Worm (Caenorhabditis elegans): ENCODE measurements around the gene gcc-1.
A peak's percentile ranks its signal among the peaks of the same experiment; 100 is the strongest.

gcc-1 gene

DNA sequence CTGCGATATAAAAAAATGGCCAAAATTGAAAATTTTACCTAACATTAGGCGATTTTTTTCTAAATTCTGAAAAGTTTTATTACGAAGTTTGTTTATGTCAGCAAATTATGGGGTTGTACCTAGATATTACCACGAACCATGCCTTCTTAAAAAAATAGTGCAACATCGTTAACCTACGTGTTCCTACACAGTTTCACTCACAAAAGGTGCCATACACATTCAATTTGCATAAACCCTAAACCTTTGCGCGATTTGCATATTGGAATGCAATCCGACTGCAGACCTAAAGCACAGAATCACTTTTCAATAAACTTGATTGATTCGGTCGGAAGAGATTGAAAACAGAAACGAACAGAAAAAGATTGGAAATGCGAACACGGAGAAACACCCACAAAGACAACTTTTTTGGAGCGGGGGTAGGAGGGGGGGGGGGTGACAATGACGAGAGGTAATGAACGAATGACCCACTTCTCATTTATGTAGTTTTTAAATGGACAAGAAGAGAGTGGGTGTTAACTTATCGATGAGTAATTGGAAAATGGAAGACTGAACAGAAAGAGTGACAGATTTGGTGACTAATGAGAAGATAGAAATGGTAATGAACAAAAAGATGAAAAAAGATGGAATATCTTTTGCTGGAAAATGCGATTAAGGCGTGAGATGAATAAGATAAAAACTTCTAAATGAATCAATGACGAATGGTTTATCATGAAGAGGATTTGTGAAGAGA is 3.5 kb upstream of the gcc-1 start:
- TF ChIP-seq pqm-1 (tag; optimal IDR thresholded peaks at IDR 0.05) (peak; percentile 7), tbx-2 (tag; optimal IDR thresholded peaks at IDR 0.05) (no peak), unc-62 (GFP tag; optimal IDR thresholded peaks at IDR 0.05) (no peak), ceh-9 (tag; optimal IDR thresholded peaks at IDR 0.05) (no peak), nhr-237 (tag; optimal IDR thresholded peaks at IDR 0.05) (no peak), elt-1 (tag; optimal IDR thresholded peaks at IDR 0.05) (peak; percentile 38), elt-3 (tag; optimal IDR thresholded peaks at IDR 0.05) (peak in 1 of 3 experiments; percentile 5), nhr-23 (tag; optimal IDR thresholded peaks at IDR 0.05) (peak; percentile 85), nhr-67 (tag; optimal IDR thresholded peaks at IDR 0.05) (no peak), egl-5 (tag; optimal IDR thresholded peaks at IDR 0.05) (peak; percentile 59), ceh-28 (tag; optimal IDR thresholded peaks at IDR 0.05) (no peak), lin-39 (tag; optimal IDR thresholded peaks at IDR 0.05) (no peak), nhr-25 (tag; optimal IDR thresholded peaks at IDR 0.05) (peak; percentile 28)

DNA sequence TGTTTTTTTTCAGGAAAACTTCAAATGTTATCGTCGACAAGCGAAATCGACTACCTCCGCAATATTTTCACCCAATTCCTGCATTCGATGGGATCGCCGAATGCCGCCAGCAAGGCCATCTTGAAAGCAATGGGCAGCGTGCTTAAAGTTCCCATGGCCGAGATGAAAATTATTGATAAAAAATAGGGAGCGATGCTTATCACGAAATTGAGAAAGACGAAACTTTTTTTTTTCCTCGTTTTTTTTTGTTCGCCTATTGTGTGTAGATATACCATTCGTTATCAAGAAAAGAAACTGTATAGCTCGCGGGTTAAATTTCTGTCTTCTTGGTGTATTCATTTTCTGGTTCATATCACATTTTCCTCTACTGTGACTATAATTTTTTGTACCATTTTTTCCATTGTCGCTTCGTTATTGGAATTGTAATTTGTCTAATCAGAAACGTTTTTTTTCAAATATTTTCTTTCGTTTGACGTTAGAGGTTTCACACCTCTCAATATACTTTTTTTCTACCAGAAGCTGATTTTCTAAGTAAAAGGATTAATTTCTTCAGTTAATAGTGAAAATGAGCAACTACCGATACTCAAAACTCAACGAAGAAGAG is 4.3 kb downstream of the gcc-1 start, which contains the start of gene syx-6:
TSS of gene syx-6 (plus strand) at position 554 of the 604 bp plus-strand sequence.
- TF ChIP-seq mml-1 (tag; optimal IDR thresholded peaks at IDR 0.05), result no peak
- no peak for TF ChIP-seq fos-1 (tag; optimal IDR thresholded peaks at IDR 0.05)
- TF ChIP-seq nhr-67 (tag; optimal IDR thresholded peaks at IDR 0.05), result no peak
- TF ChIP-seq unc-62 (GFP tag; optimal IDR thresholded peaks at IDR 0.05), result no peak
- TF ChIP-seq nhr-23 (tag; optimal IDR thresholded peaks at IDR 0.05), result no peak
- peak; percentile 56 for TF ChIP-seq elt-2 (tag; optimal IDR thresholded peaks at IDR 0.05)
- TF ChIP-seq elt-1 (tag; optimal IDR thresholded peaks at IDR 0.05), result peak; percentile 72
- TF ChIP-seq sea-2 (GFP tag; optimal IDR thresholded peaks at IDR 0.05), result no peak
- TF ChIP-seq mdl-1 (tag; optimal IDR thresholded peaks at IDR 0.05), result no peak
- TF ChIP-seq nhr-12 (tag; optimal IDR thresholded peaks at IDR 0.05), result no peak
- TF ChIP-seq tbx-2 (tag; optimal IDR thresholded peaks at IDR 0.05), result no peak
- TF ChIP-seq ZK546.5 (tag; optimal IDR thresholded peaks at IDR 0.05), result no peak

DNA sequence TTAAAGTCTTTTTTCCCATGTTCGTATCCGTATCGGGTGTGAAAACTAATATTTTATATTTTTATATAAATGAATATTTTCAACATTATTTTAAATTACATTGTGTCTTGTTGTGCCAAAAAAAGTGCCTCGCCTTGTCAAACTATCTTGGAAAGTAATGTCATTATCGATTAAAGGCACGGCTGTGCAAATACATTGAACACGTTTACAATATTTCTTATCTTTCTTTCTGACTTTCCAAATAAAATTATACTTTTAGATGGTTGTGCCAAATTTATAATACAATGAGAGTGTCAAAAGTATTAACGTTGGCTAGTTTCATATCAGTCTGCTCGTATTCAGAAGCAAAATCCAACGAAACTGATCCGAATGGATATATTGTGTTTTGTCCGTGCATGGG is 5.8 kb downstream of the gcc-1 start, which contains the start of gene pfut-1:
TSS of gene pfut-1 (plus strand) at position 258 of the 400 bp plus-strand sequence.
- TF ChIP-seq mml-1 (tag; optimal IDR thresholded peaks at IDR 0.05) (no peak), R02D3.7 (tag; optimal IDR thresholded peaks at IDR 0.05) (no peak), elt-2 (tag; optimal IDR thresholded peaks at IDR 0.05) (peak; percentile 61), unc-39 (tag; optimal IDR thresholded peaks at IDR 0.05) (no peak), pqm-1 (tag; optimal IDR thresholded peaks at IDR 0.05) (peak; percentile 29), eor-1 (tag; optimal IDR thresholded peaks at IDR 0.05) (no peak), pha-4 (tag; optimal IDR thresholded peaks at IDR 0.05) (no peak), ceh-9 (tag; optimal IDR thresholded peaks at IDR 0.05) (no peak), tbx-2 (tag; optimal IDR thresholded peaks at IDR 0.05) (no peak)

DNA sequence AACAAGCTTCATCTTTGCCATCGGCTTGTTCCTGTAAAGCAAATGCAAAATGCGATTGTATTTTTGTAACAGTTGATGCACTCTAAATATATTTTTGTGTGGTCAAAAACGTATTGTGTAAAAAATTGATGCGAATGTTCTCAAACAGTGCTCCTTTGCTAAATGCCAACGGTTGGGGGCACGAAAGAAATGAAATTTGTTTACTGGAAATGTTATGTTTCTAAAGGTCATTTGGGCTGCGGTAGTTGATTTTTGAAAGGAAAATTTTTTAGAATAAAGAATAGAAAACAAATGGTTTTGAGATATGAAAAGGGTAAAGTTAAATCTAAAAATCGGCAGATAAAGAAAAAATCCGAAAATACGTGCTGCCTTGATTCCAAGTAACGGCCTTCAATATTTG is 10.7 kb downstream of the gcc-1 start, which contains the start of gene C15C7.6:
TSS of gene C15C7.6 (minus strand) at position 101 of the 400 bp plus-strand sequence.
- TF ChIP-seq pqm-1 (tag; optimal IDR thresholded peaks at IDR 0.05) (no peak), ama-1 (optimal IDR thresholded peaks at IDR 0.05) (no peak), snpc-4 (tag; optimal IDR thresholded peaks at IDR 0.05) (no peak), hmg-11 (tag; optimal IDR thresholded peaks at IDR 0.05) (no peak), egl-5 (tag; optimal IDR thresholded peaks at IDR 0.05) (no peak), R02D3.7 (tag; optimal IDR thresholded peaks at IDR 0.05) (no peak), nhr-43 (tag; optimal IDR thresholded peaks at IDR 0.05; ENCODE audit: poor library complexity, severe bottlenecking) (no peak), sea-2 (GFP tag; optimal IDR thresholded peaks at IDR 0.05) (no peak), nhr-76 (tag; optimal IDR thresholded peaks at IDR 0.05) (no peak)

DNA sequence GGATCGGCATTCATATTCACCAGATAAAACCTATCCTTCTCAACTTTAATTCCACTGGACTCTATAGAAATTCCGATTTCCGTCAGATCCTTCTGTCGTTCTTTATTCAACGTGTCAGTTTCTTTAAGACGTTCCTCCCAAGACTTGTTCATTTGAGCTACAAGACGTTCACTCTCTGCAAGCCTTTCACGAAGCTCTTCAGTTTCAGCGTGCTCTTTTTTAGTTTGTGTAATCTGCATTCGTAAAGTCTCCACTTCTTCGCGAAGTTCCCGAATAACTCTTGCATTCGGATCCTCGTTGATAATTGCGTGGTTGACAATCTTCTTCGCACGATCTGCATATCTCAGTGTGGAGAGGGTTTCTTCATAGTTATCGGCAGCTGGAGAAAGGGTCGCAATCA is 17.0 kb downstream of the gcc-1 start:
- TF ChIP-seq aly-2 (tag; optimal IDR thresholded peaks at IDR 0.05), result no peak
- TF ChIP-seq hmg-11 (tag; optimal IDR thresholded peaks at IDR 0.05), result no peak
- no peak for TF ChIP-seq ceh-28 (tag; optimal IDR thresholded peaks at IDR 0.05)
- no peak for TF ChIP-seq jun-1 (tag; optimal IDR thresholded peaks at IDR 0.05)
- TF ChIP-seq elt-2 (tag; optimal IDR thresholded peaks at IDR 0.05), result no peak
- no peak for TF ChIP-seq ztf-4 (tag; optimal IDR thresholded peaks at IDR 0.05)
- no peak for TF ChIP-seq fkh-10 (GFP tag; optimal IDR thresholded peaks at IDR 0.05)
- TF ChIP-seq nhr-237 (tag; optimal IDR thresholded peaks at IDR 0.05), result no peak
- TF ChIP-seq ztf-11 (tag; optimal IDR thresholded peaks at IDR 0.05), result no peak
- TF ChIP-seq egl-27 (tag; optimal IDR thresholded peaks at IDR 0.05), result no peak
- TF ChIP-seq pqm-1 (tag; optimal IDR thresholded peaks at IDR 0.05), result no peak
- TF ChIP-seq nhr-67 (tag; optimal IDR thresholded peaks at IDR 0.05), result no peak
- no peak for TF ChIP-seq tbx-2 (tag; optimal IDR thresholded peaks at IDR 0.05)
- no peak for TF ChIP-seq R02D3.7 (tag; optimal IDR thresholded peaks at IDR 0.05)
- no peak for TF ChIP-seq nhr-11 (tag; optimal IDR thresholded peaks at IDR 0.05)
- TF ChIP-seq eor-1 (tag; optimal IDR thresholded peaks at IDR 0.05), result no peak
- no peak for TF ChIP-seq pha-4 (tag; optimal IDR thresholded peaks at IDR 0.05)
- TF ChIP-seq nhr-25 (tag; optimal IDR thresholded peaks at IDR 0.05), result no peak
- no peak for TF ChIP-seq mml-1 (tag; optimal IDR thresholded peaks at IDR 0.05)

Data from whole organism, L3 larva.